Worm (Caenorhabditis elegans) whole organism, L4/young adult: Measurements from ENCODE around the gene Y7A5A.2.

ENCODE experiments used
- W03F9.2 ChIP-seq: fragments of 150-350 bp; optimal IDR thresholded peaks from 2 replicates; lab custom pipeline; 2014; ENCODE audit warnings: missing biosample characterization, missing genetic modification characterization
- dao-5 ChIP-seq: sonication (generic microtip); optimal IDR thresholded peaks from 2 replicates; lab custom pipeline; 2016; ENCODE audit warnings: missing genotype, missing genetic modification characterization, moderate library complexity, missing compliant biosample characterization
- him-1 ChIP-seq: sonication (generic microtip); optimal IDR thresholded peaks from 2 replicates; lab custom pipeline; 2016; ENCODE audit warnings: missing genotype, missing genetic modification reagents, missing genetic modification characterization, missing compliant biosample characterization

Y7A5A.2 gene

DNA sequence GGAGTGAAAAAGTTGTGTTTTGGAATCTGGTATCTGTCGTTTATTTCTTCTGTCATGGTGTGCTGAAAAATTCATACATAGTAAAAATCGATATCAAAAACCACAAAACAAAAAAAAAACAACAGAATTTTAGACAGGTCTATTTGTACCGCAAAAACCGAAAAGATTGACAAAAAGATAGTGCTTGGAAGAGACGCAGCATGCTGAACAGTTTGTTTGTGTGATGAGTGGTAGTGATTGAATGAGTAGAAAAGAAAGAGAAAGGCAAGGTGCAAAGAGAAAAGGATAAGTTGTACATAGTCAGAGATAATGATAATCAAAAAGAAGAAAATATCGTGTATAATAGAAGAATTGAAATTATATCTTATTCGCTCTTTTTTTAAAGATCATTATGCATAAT, at the start of gene Y7A5A.2:
Y7A5A.2 (minus strand) TSS at position 62 of the 400 bp plus-strand sequence.
- TF ChIP-seq W03F9.2 (tag; lab: Kevin White, UChicago) (no peak), him-1 (tag; lab: Kevin White, UChicago) (no peak), dao-5 (no peak)

ce11 chrX:15822197-15822596, 49.7 kb upstream of the Y7A5A.2 start, which contains the start of gene Y7A5A.8:
TSS of gene Y7A5A.8 (plus strand) at chrX:15822497.
- TF ChIP-seq W03F9.2 (tag; lab: Kevin White, UChicago) (no peak), him-1 (tag; lab: Kevin White, UChicago) (no peak), dao-5 (no peak)

- TF ChIP-seq W03F9.2 (tag; lab: Kevin White, UChicago) (no peak), him-1 (tag; lab: Kevin White, UChicago) (no peak), dao-5 (no peak)
Observed at ce11 chrX:15814548-15814947, 42.0 kb upstream of the Y7A5A.2 start.

ce11 chrX:15811341-15811740, 38.8 kb upstream of the Y7A5A.2 start:
- TF ChIP-seq him-1 (tag; lab: Kevin White, UChicago) (no peak), W03F9.2 (tag; lab: Kevin White, UChicago) (no peak), dao-5 (no peak)

ce11 chrX:15804072-15804471, 31.5 kb upstream of the Y7A5A.2 start, which contains the start of gene Y7A5A.7:
TSS of gene Y7A5A.7 (minus strand) at chrX:15804172.
- TF ChIP-seq him-1 (tag; lab: Kevin White, UChicago) (no peak), dao-5 (no peak), W03F9.2 (tag; lab: Kevin White, UChicago) (no peak)

ce11 chrX:15801827-15802226, 29.3 kb upstream of the Y7A5A.2 start:
- TF ChIP-seq him-1 (tag; lab: Kevin White, UChicago) (no peak), dao-5 (no peak), W03F9.2 (tag; lab: Kevin White, UChicago) (no peak)

DNA sequence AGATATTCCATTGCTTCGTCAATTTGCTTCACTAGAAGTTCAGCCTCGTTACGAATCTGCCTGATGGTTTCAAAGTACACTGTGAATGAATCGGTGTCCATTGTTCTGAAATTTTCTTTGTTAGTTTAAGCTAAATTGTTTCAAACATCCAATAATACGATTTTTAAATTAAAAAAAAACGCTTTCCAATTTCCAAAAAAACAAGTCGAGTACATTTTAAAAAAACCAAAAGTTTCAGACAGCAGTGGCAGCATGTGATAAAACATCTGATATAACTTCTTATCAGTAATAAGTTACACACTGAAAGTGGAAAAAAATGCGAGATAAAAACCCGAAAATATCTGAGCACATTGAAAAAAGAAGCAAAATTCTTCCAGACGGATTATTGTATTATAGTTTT, 27.1 kb upstream of the Y7A5A.2 start, which contains the start of gene Y7A5A.6:
Y7A5A.6 (minus strand) TSS at position 101 of the 400 bp plus-strand sequence.
- TF ChIP-seq W03F9.2 (tag; lab: Kevin White, UChicago): no peak
- TF ChIP-seq him-1 (tag; lab: Kevin White, UChicago): no peak
- TF ChIP-seq dao-5: no peak

ce11 chrX:15796633-15797032, 24.1 kb upstream of the Y7A5A.2 start:
- TF ChIP-seq W03F9.2 (tag; lab: Kevin White, UChicago) (no peak), dao-5 (no peak), him-1 (tag; lab: Kevin White, UChicago) (no peak)

DNA sequence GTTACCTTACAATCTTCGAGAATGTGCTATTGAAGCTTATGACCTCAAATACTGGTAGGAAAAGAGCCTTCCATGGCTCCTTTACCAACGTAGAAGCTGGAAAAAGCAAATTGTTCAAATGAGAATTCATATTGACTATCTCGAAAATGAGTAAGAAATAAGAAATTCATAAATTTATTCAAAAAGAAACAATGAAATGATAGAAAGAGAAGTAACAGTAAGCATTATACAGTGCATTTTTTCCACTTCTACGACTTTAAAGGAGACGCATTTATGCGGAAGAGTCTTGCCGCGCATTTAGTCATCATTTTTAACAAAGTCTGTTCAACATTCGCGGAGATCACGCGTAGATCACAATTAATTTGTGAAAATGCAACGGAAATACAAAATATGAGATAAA, 22.4 kb upstream of the Y7A5A.2 start, which contains the start of gene Y7A5A.10:
Y7A5A.10 (minus strand) TSS at position 101 of the 400 bp plus-strand sequence.
- no peak for TF ChIP-seq dao-5
- TF ChIP-seq him-1 (tag; lab: Kevin White, UChicago): no peak
- TF ChIP-seq W03F9.2 (tag; lab: Kevin White, UChicago): no peak

ce11 chrX:15786726-15787125, 14.2 kb upstream of the Y7A5A.2 start, which contains the start of gene Y7A5A.5:
TSS of gene Y7A5A.5 (minus strand) at chrX:15786826.
- TF ChIP-seq him-1 (tag; lab: Kevin White, UChicago) (no peak), dao-5 (no peak), W03F9.2 (tag; lab: Kevin White, UChicago) (no peak)

ce11 chrX:15784570-15784969, 12.0 kb upstream of the Y7A5A.2 start, which contains the start of gene Y7A5A.3:
TSS of gene Y7A5A.3 (minus strand) at chrX:15784670.
- no peak for TF ChIP-seq dao-5
- no peak for TF ChIP-seq W03F9.2 (tag; lab: Kevin White, UChicago)
- no peak for TF ChIP-seq him-1 (tag; lab: Kevin White, UChicago)

DNA sequence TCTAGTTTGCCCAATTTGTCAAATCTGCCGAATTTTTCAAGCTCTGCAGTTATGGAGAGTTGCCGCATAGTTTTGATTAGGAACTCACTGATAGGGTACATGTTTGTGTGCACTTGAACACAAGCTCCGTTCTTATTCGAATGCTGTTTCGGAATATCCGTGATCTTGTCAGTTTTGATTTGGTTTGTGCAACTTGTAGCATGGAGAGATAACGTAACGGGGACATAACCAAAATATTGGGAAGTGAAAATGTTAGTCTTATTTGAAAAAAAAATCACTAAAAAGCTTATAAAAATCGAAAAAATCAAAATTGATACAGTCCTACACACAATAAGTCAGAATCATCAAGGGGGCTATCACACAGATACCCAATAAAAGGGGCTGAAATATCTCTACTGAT, 9.5 kb upstream of the Y7A5A.2 start, which contains the start of gene Y7A5A.24:
Y7A5A.24 (minus strand) TSS at position 101 of the 400 bp plus-strand sequence.
- TF ChIP-seq him-1 (tag; lab: Kevin White, UChicago): no peak
- TF ChIP-seq dao-5: no peak
- TF ChIP-seq W03F9.2 (tag; lab: Kevin White, UChicago): no peak

ce11 chrX:15779503-15779902, 7.0 kb upstream of the Y7A5A.2 start:
- no peak for TF ChIP-seq W03F9.2 (tag; lab: Kevin White, UChicago)
- TF ChIP-seq dao-5: no peak
- TF ChIP-seq him-1 (tag; lab: Kevin White, UChicago): no peak

- TF ChIP-seq W03F9.2 (tag; lab: Kevin White, UChicago) (no peak), dao-5 (no peak), him-1 (tag; lab: Kevin White, UChicago) (no peak)
Observed at ce11 chrX:15773262-15773908, 850 bp upstream of the Y7A5A.2 start, which contains the start of gene Y7A5A.13. TSS of gene Y7A5A.13 (plus strand) at chrX:15773858.
